Worm (Caenorhabditis elegans) whole organism, midembryonic: Measurements from ENCODE around the gene F56A11.4.

Experiments
- T22C8.4 ChIP-seq: fragments of 200-800 bp; sonication (Bioruptor generic); IDR thresholded peaks from 2 replicates; pipeline ENCODE4 v1.3.6; 2022; ENCODE audit warnings: missing genetic modification characterization, missing compliant biosample characterization
- cog-1 ChIP-seq: sonication (generic microtip); optimal IDR thresholded peaks from 2 replicates; lab custom pipeline; 2016; ENCODE audit warnings: missing genetic modification characterization, missing compliant biosample characterization
- flt-1 ChIP-seq: fragments of 200-800 bp; sonication (Bioruptor generic); IDR thresholded peaks from 2 replicates; pipeline ENCODE4 v1.3.6; 2022; ENCODE audit warnings: missing genetic modification characterization, missing compliant biosample characterization
- klf-2 ChIP-seq: fragments of 200-800 bp; sonication (Bioruptor generic); conservative IDR thresholded peaks from 2 replicates; pipeline ENCODE4 v1.3.6; 2022; ENCODE audit warnings: missing genetic modification reagents, missing genetic modification characterization, missing compliant biosample characterization
- med-1 ChIP-seq: sonication (generic microtip); optimal IDR thresholded peaks from 2 replicates; lab custom pipeline; 2017; ENCODE audit warnings: missing genetic modification characterization, mild to moderate bottlenecking, missing compliant biosample characterization, antibody characterized with exemption, missing genetic modification reagents; ENCODE audit not compliant: insufficient read depth
- ref-1 ChIP-seq: fragments of 200-800 bp; sonication (Bioruptor generic); conservative IDR thresholded peaks from 2 replicates; pipeline ENCODE4 v1.3.6; 2022; ENCODE audit warnings: missing genetic modification reagents, missing genetic modification characterization, missing compliant biosample characterization
- tab-1 ChIP-seq: fragments of 200-800 bp; sonication (Bioruptor generic); IDR thresholded peaks from 2 replicates; pipeline ENCODE4 v1.3.6; 2022; ENCODE audit warnings: missing genetic modification characterization, missing compliant biosample characterization
- ztf-23 ChIP-seq: fragments of 200-800 bp; sonication (Bioruptor generic); IDR thresholded peaks from 2 replicates; pipeline ENCODE4 v1.3.6; 2022; ENCODE audit warnings: missing genetic modification reagents, missing genetic modification characterization, missing compliant biosample characterization
- ztf-29 ChIP-seq: fragments of 200-800 bp; sonication (Bioruptor generic); IDR thresholded peaks from 2 replicates; pipeline ENCODE4 v1.3.6; 2022; ENCODE audit warnings: missing genetic modification reagents, missing genetic modification characterization, missing compliant biosample characterization

The F56A11.4 gene

DNA sequence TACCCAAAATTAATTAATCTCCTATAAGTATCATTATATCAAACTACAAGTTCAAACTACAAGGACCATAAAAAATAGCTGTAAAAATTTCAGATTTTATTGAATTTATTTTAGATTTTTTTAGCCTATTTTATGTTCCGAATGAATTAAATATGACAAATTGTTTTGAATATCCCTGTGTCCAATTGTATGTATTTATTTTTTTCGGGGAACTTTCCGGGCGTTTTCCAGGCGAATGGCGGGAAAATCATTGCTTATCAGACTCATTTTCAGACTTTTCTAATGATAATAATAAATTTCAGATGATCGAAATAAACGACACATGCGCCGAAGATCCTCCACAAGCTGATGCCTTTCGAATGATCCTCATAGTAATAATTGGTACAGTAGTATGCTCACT lies at the start of gene F56A11.4:
Gene F56A11.4, plus strand, starts transcription at position 301 of the 400 bp plus-strand sequence.
- no peak for TF ChIP-seq ref-1 (GFP tag; lab: Robert Waterston, UW)
- TF ChIP-seq med-1: no peak
- TF ChIP-seq T22C8.4 (GFP tag; lab: Robert Waterston, UW): no peak
- TF ChIP-seq tab-1: no peak
- no peak for TF ChIP-seq ztf-23 (GFP tag; lab: Robert Waterston, UW)
- TF ChIP-seq flt-1 (GFP tag; lab: Robert Waterston, UW): no peak
- TF ChIP-seq klf-2 (GFP tag; lab: Robert Waterston, UW): no peak
- no peak for TF ChIP-seq ztf-29 (GFP tag; lab: Robert Waterston, UW)
- no peak for TF ChIP-seq cog-1 (tag; lab: Kevin White, UChicago)

DNA sequence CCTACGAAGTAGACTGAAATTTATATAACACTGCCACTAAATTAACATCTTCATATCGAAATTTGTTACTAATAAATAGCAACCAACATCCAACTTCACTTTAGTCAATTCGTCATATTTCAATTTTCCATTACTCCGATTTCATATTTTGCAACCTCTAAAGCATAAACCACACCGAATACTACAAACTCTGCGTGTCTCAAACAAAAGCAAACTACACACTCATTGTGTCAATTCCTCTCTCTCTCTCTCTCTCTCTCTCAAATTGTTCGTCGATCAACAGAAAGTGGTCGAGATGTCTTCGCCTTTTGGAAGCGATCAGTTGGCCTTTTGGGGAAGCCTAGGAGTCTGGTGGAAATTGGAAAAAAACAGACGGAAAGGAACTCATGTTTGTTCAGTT lies 43.6 kb upstream of the F56A11.4 start:
- TF ChIP-seq klf-2 (GFP tag; lab: Robert Waterston, UW) (no peak), ztf-23 (GFP tag; lab: Robert Waterston, UW) (no peak), T22C8.4 (GFP tag; lab: Robert Waterston, UW) (no peak), tab-1 (no peak), ref-1 (GFP tag; lab: Robert Waterston, UW) (no peak), cog-1 (tag; lab: Kevin White, UChicago) (no peak), med-1 (no peak), ztf-29 (GFP tag; lab: Robert Waterston, UW) (no peak), flt-1 (GFP tag; lab: Robert Waterston, UW) (no peak)

DNA sequence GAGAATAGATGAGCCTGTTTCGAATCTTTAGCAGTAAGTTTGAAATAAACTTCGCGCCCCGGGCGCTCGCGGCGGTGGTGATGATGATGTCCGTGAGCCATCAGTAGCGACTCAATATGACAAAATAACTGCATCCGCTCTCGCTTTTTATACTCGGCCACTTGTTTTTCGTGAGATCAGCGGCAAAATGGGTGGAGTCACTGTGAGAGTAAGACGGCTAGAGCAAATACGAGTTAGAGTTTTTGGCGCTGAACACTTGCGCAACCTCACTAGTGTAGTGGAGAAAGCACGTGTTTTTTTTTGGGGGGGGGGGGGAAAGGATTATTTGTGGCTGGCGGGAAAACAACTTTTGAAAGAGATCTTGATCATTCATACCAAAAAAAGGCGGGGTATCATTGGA lies 41.7 kb upstream of the F56A11.4 start, which contains the start of gene W03G1.5:
Gene W03G1.5, minus strand, starts transcription at position 101 of the 400 bp plus-strand sequence.
- TF ChIP-seq ztf-29 (GFP tag; lab: Robert Waterston, UW): no peak
- TF ChIP-seq ref-1 (GFP tag; lab: Robert Waterston, UW): no peak
- no peak for TF ChIP-seq T22C8.4 (GFP tag; lab: Robert Waterston, UW)

DNA sequence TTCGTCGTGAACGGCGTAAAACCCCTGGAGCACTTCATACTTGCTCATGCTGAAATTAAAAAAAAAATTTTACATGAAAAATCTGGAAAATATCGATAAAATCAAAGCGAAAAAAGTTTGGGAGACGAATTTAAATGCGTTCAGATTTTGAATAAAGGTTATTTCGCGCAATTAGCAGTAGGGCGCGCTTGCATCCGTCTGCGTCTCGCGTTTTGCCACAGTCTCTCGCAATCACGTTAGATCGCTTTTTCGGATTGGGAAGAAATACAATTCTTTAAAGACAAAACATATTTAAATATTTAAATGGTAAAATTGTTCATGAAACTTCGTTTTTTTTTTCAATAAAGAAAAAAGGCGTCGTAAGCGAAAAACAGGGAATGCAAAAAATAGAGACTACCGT lies 28.7 kb upstream of the F56A11.4 start, which contains the start of gene pig-1:
Gene pig-1, minus strand, starts transcription at position 49 of the 400 bp plus-strand sequence.
- TF ChIP-seq med-1: no peak
- TF ChIP-seq ref-1 (GFP tag; lab: Robert Waterston, UW): no peak
- TF ChIP-seq cog-1 (tag; lab: Kevin White, UChicago): no peak
- no peak for TF ChIP-seq ztf-29 (GFP tag; lab: Robert Waterston, UW)
- no peak for TF ChIP-seq tab-1
- 0 out of 2 replicates have a peak, but pooled peaks have one; percentile 42 for TF ChIP-seq ztf-23 (GFP tag; lab: Robert Waterston, UW)
- TF ChIP-seq klf-2 (GFP tag; lab: Robert Waterston, UW): no peak
- TF ChIP-seq flt-1 (GFP tag; lab: Robert Waterston, UW): peak; percentile 59
- no peak for TF ChIP-seq T22C8.4 (GFP tag; lab: Robert Waterston, UW)

DNA sequence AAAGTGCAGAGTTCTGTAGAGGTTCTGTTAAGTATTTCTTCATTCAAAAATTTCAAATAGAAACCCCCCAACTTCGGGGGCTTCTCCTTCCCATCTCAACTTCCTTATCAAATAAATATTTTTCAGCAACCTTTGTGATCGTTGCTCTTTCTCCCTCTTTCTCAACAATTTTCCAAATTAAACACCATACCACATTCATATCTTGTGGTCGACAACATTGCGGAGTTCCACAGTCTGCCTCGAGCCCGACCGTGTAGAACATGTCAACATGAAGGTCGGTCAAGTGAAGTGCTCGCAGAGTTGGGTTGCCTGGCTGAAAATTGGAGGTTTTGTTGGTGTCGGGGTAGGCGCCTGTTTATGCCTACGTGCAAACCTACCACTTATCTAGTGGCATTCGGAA lies 25.5 kb upstream of the F56A11.4 start:
- TF ChIP-seq T22C8.4 (GFP tag; lab: Robert Waterston, UW): no peak
- no peak for TF ChIP-seq flt-1 (GFP tag; lab: Robert Waterston, UW)
- TF ChIP-seq med-1: no peak
- TF ChIP-seq ztf-23 (GFP tag; lab: Robert Waterston, UW): no peak
- no peak for TF ChIP-seq ztf-29 (GFP tag; lab: Robert Waterston, UW)
- no peak for TF ChIP-seq klf-2 (GFP tag; lab: Robert Waterston, UW)
- TF ChIP-seq tab-1: no peak
- TF ChIP-seq ref-1 (GFP tag; lab: Robert Waterston, UW): no peak
- no peak for TF ChIP-seq cog-1 (tag; lab: Kevin White, UChicago)

DNA sequence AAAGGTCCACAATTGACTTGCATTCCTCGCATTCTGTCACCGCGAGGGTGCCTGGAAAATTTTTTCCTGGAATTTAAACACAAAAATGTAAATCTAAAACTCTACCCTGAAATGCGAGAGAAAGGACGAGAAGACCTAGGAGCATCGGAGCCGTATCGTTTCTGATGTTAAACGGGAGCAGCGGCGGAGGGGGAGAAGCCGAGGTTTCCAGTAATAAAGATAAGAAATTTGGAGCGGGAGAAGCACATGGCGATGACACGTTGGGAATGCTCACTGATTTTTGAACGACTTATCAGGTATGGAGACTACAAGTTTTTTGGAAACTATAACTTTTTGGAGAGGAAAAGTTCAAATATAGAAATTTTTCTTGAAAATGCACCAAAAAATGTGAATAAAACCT lies 24.5 kb upstream of the F56A11.4 start, which contains the start of gene asm-3:
Gene asm-3, minus strand, starts transcription at position 215 of the 400 bp plus-strand sequence.
- TF ChIP-seq med-1: no peak
- no peak for TF ChIP-seq klf-2 (GFP tag; lab: Robert Waterston, UW)
- TF ChIP-seq ztf-23 (GFP tag; lab: Robert Waterston, UW): no peak
- no peak for TF ChIP-seq tab-1
- no peak for TF ChIP-seq cog-1 (tag; lab: Kevin White, UChicago)
- TF ChIP-seq ztf-29 (GFP tag; lab: Robert Waterston, UW): no peak
- no peak for TF ChIP-seq flt-1 (GFP tag; lab: Robert Waterston, UW)

DNA sequence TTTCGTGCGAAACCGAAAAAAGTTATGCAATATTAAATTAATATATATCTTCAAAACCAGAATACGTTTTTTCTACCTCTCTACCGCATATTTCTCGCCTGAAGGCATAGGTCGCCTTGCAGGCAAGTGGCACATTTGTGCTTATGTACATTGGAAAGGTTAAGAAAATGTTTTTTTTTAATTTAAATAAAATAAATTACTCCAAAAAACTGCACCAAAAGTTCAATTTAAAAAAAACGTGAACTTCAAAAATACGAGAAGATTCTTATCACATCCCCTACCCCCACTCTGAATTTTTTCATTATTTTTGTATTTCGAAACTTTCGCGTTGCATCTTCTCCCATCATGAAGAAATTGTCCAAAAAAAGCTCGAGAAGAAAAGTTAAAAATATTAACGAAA lies 23.7 kb upstream of the F56A11.4 start, which contains the start of gene W03G1.2:
Gene W03G1.2, plus strand, starts transcription at position 301 of the 400 bp plus-strand sequence.
- TF ChIP-seq T22C8.4 (GFP tag; lab: Robert Waterston, UW) (no peak), flt-1 (GFP tag; lab: Robert Waterston, UW) (no peak), tab-1 (no peak), cog-1 (tag; lab: Kevin White, UChicago) (no peak), ztf-29 (GFP tag; lab: Robert Waterston, UW) (no peak), ztf-23 (GFP tag; lab: Robert Waterston, UW) (no peak), klf-2 (GFP tag; lab: Robert Waterston, UW) (no peak), ref-1 (GFP tag; lab: Robert Waterston, UW) (no peak), med-1 (no peak)

DNA sequence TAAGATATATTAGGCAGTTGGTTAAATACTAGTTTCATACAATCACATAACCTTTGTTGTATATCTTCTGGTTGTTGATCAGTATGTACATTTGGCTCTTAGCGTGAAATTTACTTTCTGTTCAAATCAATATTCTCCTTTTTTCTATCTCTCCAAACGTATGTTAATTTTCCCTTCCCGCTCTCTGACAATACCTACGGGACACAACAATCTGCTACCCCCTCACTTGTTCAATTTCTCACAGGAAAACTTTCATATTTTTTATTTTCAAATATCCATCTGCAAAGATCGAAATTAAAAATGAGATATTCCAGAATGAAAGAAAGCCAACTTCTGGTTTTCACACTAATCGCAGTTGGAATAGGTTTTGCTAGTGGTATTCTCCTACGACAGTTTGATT lies 16.3 kb upstream of the F56A11.4 start, which contains the start of gene glt-7:
Gene glt-7, plus strand, starts transcription at position 301 of the 400 bp plus-strand sequence.
- no peak for TF ChIP-seq tab-1
- no peak for TF ChIP-seq cog-1 (tag; lab: Kevin White, UChicago)
- TF ChIP-seq med-1: no peak
- TF ChIP-seq ztf-29 (GFP tag; lab: Robert Waterston, UW): no peak
- TF ChIP-seq flt-1 (GFP tag; lab: Robert Waterston, UW): no peak
- no peak for TF ChIP-seq ref-1 (GFP tag; lab: Robert Waterston, UW)
- no peak for TF ChIP-seq ztf-23 (GFP tag; lab: Robert Waterston, UW)
- no peak for TF ChIP-seq T22C8.4 (GFP tag; lab: Robert Waterston, UW)
- no peak for TF ChIP-seq klf-2 (GFP tag; lab: Robert Waterston, UW)

DNA sequence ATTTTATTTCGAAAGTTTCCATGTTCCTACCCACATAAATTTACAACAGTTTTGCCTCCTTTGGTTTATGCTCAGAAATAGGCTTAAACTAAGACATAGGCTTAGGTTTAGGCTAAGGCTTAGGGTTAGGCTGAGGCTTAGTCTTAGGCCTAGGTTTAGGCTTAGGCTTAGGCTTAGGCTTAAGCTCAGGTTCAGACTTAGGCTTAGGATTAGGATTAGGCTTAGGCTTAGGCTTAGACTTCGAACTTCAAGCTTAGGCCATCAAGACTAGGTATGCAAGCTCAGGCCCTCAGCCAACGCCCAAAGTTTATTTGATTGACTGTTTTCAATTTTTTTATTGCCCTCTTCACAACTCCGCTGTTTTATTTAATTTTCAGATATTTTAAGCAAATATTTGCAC lies 2.2 kb upstream of the F56A11.4 start:
- TF ChIP-seq flt-1 (GFP tag; lab: Robert Waterston, UW): no peak
- no peak for TF ChIP-seq tab-1
- no peak for TF ChIP-seq ztf-29 (GFP tag; lab: Robert Waterston, UW)
- no peak for TF ChIP-seq cog-1 (tag; lab: Kevin White, UChicago)
- no peak for TF ChIP-seq klf-2 (GFP tag; lab: Robert Waterston, UW)
- no peak for TF ChIP-seq ref-1 (GFP tag; lab: Robert Waterston, UW)
